Worm (Caenorhabditis elegans) whole organism, L2 larva: ENCODE measurements around the gene R09F10.3.

ENCODE experiments used
- ama-1 ChIP-seq: fragments of 150-350 bp; optimal IDR thresholded peaks from 2 replicates; lab custom pipeline; 2018; ENCODE audit warnings: inconsistent platforms
- lin-13 ChIP-seq: fragments of 150-350 bp; optimal IDR thresholded peaks from 2 replicates; lab custom pipeline; 2014; ENCODE audit warnings: missing biosample characterization, missing genetic modification reagents, missing genetic modification characterization
- nhr-12 ChIP-seq: fragments of 150-350 bp; optimal IDR thresholded peaks from 2 replicates; lab custom pipeline; 2014; ENCODE audit warnings: missing biosample characterization, missing genetic modification characterization
- skn-1 ChIP-seq: sonication (generic microtip); optimal IDR thresholded peaks from 2 replicates; lab custom pipeline; 2017; ENCODE audit warnings: missing biosample characterization, missing genetic modification characterization

DNA sequence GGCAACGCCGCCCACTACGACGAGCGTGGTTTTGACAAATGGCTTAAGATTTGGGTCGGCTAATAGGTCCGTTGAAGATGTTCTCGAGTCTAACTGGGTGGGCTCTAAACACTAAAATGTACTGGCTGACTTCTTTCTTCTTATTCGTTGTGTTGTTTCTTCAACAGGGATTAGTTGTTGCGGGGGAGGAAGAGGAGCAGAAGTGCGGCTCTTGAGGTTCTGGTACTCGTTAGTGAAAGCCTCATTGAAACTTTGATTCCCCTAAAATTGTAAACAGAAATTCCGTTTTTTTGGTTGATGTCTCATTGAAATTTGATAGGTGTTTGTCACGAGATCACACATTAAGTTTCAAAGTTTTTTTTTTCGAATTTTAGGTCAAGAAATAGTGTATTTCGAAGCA, 16.3 kb downstream of the R09F10.3 start:
- TF ChIP-seq nhr-12 (tag; lab: Kevin White, UChicago) (no peak), ama-1 (lab: Kevin White, UChicago) (no peak), lin-13 (no peak), skn-1 (tag; lab: Kevin White, UChicago) (no peak)
